Fruit fly (Drosophila melanogaster): ENCODE data around the gene CG32110.

CG32110 gene

dm6 chr3L:12772740-12773686, 35.5 kb upstream of the CG32110 start, which contains the start of gene Hip1 (continued):
- TF ChIP-seq Gsc (GFP tag; IDR thresholded peaks at IDR 0.05) (no peak), Sry-δ (GFP tag; optimal IDR thresholded peaks at IDR 0.05) (peak; percentile 95), CG6813 (GFP tag; optimal IDR thresholded peaks at IDR 0.05) (no peak), CG7987 (GFP tag; optimal IDR thresholded peaks at IDR 0.05) (no peak), chinmo (GFP tag; IDR thresholded peaks at IDR 0.05; ENCODE audit: partially characterized antibody) (peak; percentile 91; the same call in 3 of the 4 replicates), CG3838 (GFP tag; optimal IDR thresholded peaks at IDR 0.05) (peak; percentile 93), Opbp (GFP tag; IDR thresholded peaks at IDR 0.05; ENCODE audit: partially characterized antibody) (peak; percentile 87), Mad (GFP tag; optimal IDR thresholded peaks at IDR 0.05) (no peak), trem (tag; optimal IDR thresholded peaks at IDR 0.05) (no peak), pzg (GFP tag; optimal IDR thresholded peaks at IDR 0.05) (peak; percentile 70), CG17359 (tag; optimal IDR thresholded peaks at IDR 0.05) (no peak), CG11398 (GFP tag; optimal IDR thresholded peaks at IDR 0.05) (no peak), grn (GFP tag; optimal IDR thresholded peaks at IDR 0.05) (peak; percentile 21), Fer3 (tag; optimal IDR thresholded peaks at IDR 0.05) (no peak), CG30020 (tag; optimal IDR thresholded peaks at IDR 0.05) (peak; percentile 34), hkb (optimal IDR thresholded peaks at IDR 0.05) (no peak), hkb (GFP tag; IDR thresholded peaks at IDR 0.05) (peak; percentile 46; the same call in 1 of the 2 replicates), zen2 (GFP tag; IDR thresholded peaks at IDR 0.05; ENCODE audit: partially characterized antibody) (peak; percentile 82), Sin3A (optimal IDR thresholded peaks at IDR 0.05) (peak; percentile 13), CG7963 (GFP tag; IDR thresholded peaks at IDR 0.05; ENCODE audit: partially characterized antibody) (peak; percentile 70; the same call in 2 of the 3 replicates), stwl (tag; optimal IDR thresholded peaks at IDR 0.05) (peak; percentile 65), Xrp1 (GFP tag; IDR thresholded peaks at IDR 0.05) (0 out of 2 replicates have a peak, but pooled peaks have one; percentile 7), CG6791 (GFP tag; IDR thresholded peaks at IDR 0.05; ENCODE audit: partially characterized antibody) (peak; percentile 89), Side (GFP tag; optimal IDR thresholded peaks at IDR 0.05) (peak; percentile 14), Fer2 (tag; optimal IDR thresholded peaks at IDR 0.05) (no peak), Blimp-1 (GFP tag; optimal IDR thresholded peaks at IDR 0.05) (no peak), fd3F (GFP tag; optimal IDR thresholded peaks at IDR 0.05) (no peak), eve (GFP tag; optimal IDR thresholded peaks at IDR 0.05) (peak in 1 of 2 experiments; percentile 67), CG13287 (GFP tag; IDR thresholded peaks at IDR 0.05; ENCODE audit: partially characterized antibody) (peak; percentile 95), Neu2 (GFP tag; optimal IDR thresholded peaks at IDR 0.05; ENCODE audit: borderline replicate concordance) (no peak), BEAF-32 (GFP tag; optimal IDR thresholded peaks at IDR 0.05) (peak; percentile 86), tna (GFP tag; IDR thresholded peaks at IDR 0.05; ENCODE audit: partially characterized antibody) (peak; percentile 84), mld (GFP tag; IDR thresholded peaks at IDR 0.05; ENCODE audit: partially characterized antibody) (peak; percentile 81), GATAe (GFP tag; conservative IDR thresholded peaks at IDR 0.05) (peak; percentile 84), Doc3 (GFP tag; IDR thresholded peaks at IDR 0.05; ENCODE audit: partially characterized antibody) (peak; percentile 83), gfzf (GFP tag; optimal IDR thresholded peaks at IDR 0.05) (peak; percentile 15), Awh (GFP tag; IDR thresholded peaks at IDR 0.05) (peak; percentile 53; the same call in 1 of the 2 replicates), CG16813 (GFP tag; IDR thresholded peaks at IDR 0.05; ENCODE audit: partially characterized antibody) (peak; percentile 80), bbx (GFP tag; IDR thresholded peaks at IDR 0.05; ENCODE audit: partially characterized antibody) (peak; percentile 90), amos (GFP tag; IDR thresholded peaks at IDR 0.05; ENCODE audit: partially characterized antibody) (peak; percentile 94; the same call in 1 of the 2 replicates), CG8281 (tag; optimal IDR thresholded peaks at IDR 0.05) (peak; percentile 73), BtbVII (GFP tag; optimal IDR thresholded peaks at IDR 0.05) (no peak), CG14860 (GFP tag; IDR thresholded peaks at IDR 0.05; ENCODE audit: partially characterized antibody) (peak; percentile 78), hb (GFP tag; IDR thresholded peaks at IDR 0.05; ENCODE audit: partially characterized antibody) (peak; percentile 66; the same call in 1 of the 3 replicates), Bgb (GFP tag; IDR thresholded peaks at IDR 0.05; ENCODE audit: partially characterized antibody) (peak; percentile 93)

All from whole organism, embryonic.